Worm (Caenorhabditis elegans): ENCODE measurements around the gene ugt-3.

DNA sequence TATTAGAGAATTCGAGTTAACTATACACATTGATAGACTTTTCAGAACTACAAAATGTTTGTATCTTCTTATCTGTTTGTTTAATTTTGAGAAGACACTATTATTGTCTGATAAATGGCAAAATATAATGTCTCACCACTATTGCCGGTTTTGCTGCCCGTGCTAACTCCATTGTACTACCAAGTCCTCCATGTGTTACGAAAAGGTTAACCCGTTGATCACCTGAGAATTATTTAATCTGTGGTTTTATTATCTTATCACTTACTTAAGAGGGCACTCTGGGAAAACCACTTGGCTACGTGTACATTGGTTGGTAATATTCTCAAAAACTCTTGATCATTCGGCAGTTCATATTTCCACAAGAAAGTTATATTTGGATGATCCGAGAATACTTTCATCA lies 4.1 kb downstream of the ugt-3 start:
- TF ChIP-seq nhr-76 (tag; optimal IDR thresholded peaks at IDR 0.05) (no peak), blmp-1 (tag; optimal IDR thresholded peaks at IDR 0.05) (no peak), ceh-82 (tag; optimal IDR thresholded peaks at IDR 0.05) (no peak), ama-1 (optimal IDR thresholded peaks at IDR 0.05) (no peak), fos-1 (tag; optimal IDR thresholded peaks at IDR 0.05) (no peak)

Measured in whole organism, L1 larva.